Worm (Caenorhabditis elegans) whole organism, early embryonic: ENCODE data around the gene F53E10.5.
"Not testable (repeated sequence)": the region's sequence is repeated elsewhere in the genome, so short reads cannot be mapped to it uniquely, and the experiment has no call there.

ENCODE experiments used
- B0310.2 ChIP-seq: sonication (generic microtip); optimal IDR thresholded peaks from 2 replicates; lab custom pipeline; 2016; ENCODE audit warnings: mild to moderate bottlenecking, missing genetic modification characterization, missing compliant biosample characterization
- ama-1 ChIP-seq: fragments of 150-350 bp; optimal IDR thresholded peaks from 2 replicates; lab custom pipeline; 2014
- ceh-13 ChIP-seq: fragments of 200-800 bp; sonication (Bioruptor generic); optimal IDR thresholded peaks from 2 replicates; lab custom pipeline; 2018; ENCODE audit warnings: mild to moderate bottlenecking, missing genetic modification characterization, missing compliant biosample characterization
- ets-7 ChIP-seq: sonication (generic microtip); optimal IDR thresholded peaks from 2 replicates; lab custom pipeline; 2016; ENCODE audit warnings: missing genotype, missing genetic modification characterization, missing compliant biosample characterization
- flt-1 ChIP-seq: fragments of 200-800 bp; sonication (Bioruptor generic); IDR thresholded peaks from 2 replicates; pipeline ENCODE4 v1.3.6; 2022; ENCODE audit warnings: missing genetic modification characterization, missing compliant biosample characterization
- pes-1 ChIP-seq: fragments of 200-800 bp; sonication (Bioruptor generic); IDR thresholded peaks from 2 replicates; pipeline ENCODE4 v1.3.6; 2022; ENCODE audit warnings: missing genetic modification reagents, missing genetic modification characterization, missing compliant biosample characterization
- tra-4 ChIP-seq: sonication (generic microtip); optimal IDR thresholded peaks from 2 replicates; lab custom pipeline; 2017; ENCODE audit warnings: missing genetic modification characterization, missing compliant biosample characterization

DNA sequence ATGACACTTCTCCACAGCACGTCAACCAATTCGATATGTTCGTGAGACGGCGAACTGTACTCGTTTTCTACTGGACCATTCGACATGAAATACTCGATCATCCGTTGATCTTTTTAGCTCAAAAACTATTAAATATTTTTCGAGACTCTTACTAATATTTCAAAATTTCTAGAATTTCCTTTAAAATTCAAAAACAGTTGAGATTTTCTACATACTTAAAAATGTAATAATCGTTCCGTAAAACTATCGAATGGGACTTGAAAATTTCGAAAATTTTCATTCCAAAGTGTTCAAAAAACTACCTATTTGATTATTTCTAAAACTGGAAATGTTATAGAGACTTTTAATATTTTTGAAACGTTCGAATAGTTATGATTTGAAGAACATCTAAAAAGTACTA is 26.6 kb upstream of the F53E10.5 start, which contains the start of gene sknr-1:
- TF ChIP-seq ama-1 (lab: Kevin White, UChicago); tra-4 (tag; lab: Kevin White, UChicago); ets-7 (tag; lab: Kevin White, UChicago); B0310.2; pes-1 (GFP tag; lab: Robert Waterston, UW); ceh-13 (GFP tag; lab: Kevin White, UChicago); flt-1: not testable (repeated sequence)
